Worm (Caenorhabditis elegans) whole organism, early embryonic: ENCODE data around the gene sra-4.

Experiments used
- B0310.2 ChIP-seq: sonication (generic microtip); optimal IDR thresholded peaks from 2 replicates; lab custom pipeline; 2016; ENCODE audit warnings: mild to moderate bottlenecking, missing genetic modification characterization, missing compliant biosample characterization
- ama-1 ChIP-seq: fragments of 150-350 bp; optimal IDR thresholded peaks from 2 replicates; lab custom pipeline; 2014
- ceh-13 ChIP-seq: fragments of 200-800 bp; sonication (Bioruptor generic); optimal IDR thresholded peaks from 2 replicates; lab custom pipeline; 2018; ENCODE audit warnings: mild to moderate bottlenecking, missing genetic modification characterization, missing compliant biosample characterization
- ceh-36 ChIP-seq: sonication (generic microtip); optimal IDR thresholded peaks from 2 replicates; lab custom pipeline; 2016; ENCODE audit warnings: missing genetic modification characterization, inconsistent platforms, missing compliant biosample characterization
- flt-1 ChIP-seq: fragments of 200-800 bp; sonication (Bioruptor generic); IDR thresholded peaks from 2 replicates; pipeline ENCODE4 v1.3.6; 2022; ENCODE audit warnings: missing genetic modification characterization, missing compliant biosample characterization
- hmbx-1 ChIP-seq: sonication (generic microtip); optimal IDR thresholded peaks from 2 replicates; lab custom pipeline; 2016; ENCODE audit warnings: mild to moderate bottlenecking, missing genetic modification characterization, missing compliant biosample characterization
- sea-1 ChIP-seq: fragments of 200-800 bp; sonication (Bioruptor generic); conservative IDR thresholded peaks from 2 replicates; pipeline ENCODE4 v1.3.6; 2022; ENCODE audit warnings: missing genetic modification characterization, missing compliant biosample characterization

DNA sequence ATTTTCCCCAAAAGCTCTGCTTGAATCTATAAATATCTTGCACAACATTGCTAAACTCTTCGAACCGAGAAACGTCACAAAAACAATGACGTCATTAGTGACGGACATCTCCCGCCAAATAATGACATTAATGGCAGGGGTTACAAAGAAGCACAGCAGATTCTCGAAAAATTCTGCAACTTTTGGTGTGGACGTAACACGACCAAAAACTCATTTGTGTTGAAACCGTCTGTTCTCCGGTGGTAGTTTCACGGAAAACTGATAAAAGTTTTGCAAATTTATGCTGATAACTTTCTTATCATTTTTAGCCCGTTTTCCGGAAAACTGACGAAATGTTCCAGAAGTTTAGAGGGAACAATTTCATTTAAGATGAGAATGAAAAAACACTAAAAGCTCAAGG lies 44.1 kb downstream of the sra-4 start:
- TF ChIP-seq ama-1 (lab: Kevin White, UChicago) (no peak), ceh-36 (tag; lab: Kevin White, UChicago) (no peak), hmbx-1 (tag; lab: Kevin White, UChicago) (no peak), sea-1 (GFP tag; lab: Robert Waterston, UW) (no peak), ceh-13 (no peak), flt-1 (GFP tag; lab: Robert Waterston, UW) (no peak), B0310.2 (tag; lab: Kevin White, UChicago) (no peak)
